Fruit fly (Drosophila melanogaster) whole organism, embryonic: ENCODE results near the gene RpL24-like.

Source experiments
- Aef1 ChIP-seq: fragments of 200-800 bp; sonication (Bioruptor generic); IDR thresholded peaks from 3 replicates; pipeline ENCODE4 v1.3.6; 2022; ENCODE audit warnings: missing biosample characterization, missing genetic modification characterization
- Atf-2 ChIP-seq: fragments of 200-800 bp; sonication (Bioruptor generic); optimal IDR thresholded peaks from 2 replicates; lab custom pipeline; 2016; ENCODE audit warnings: missing biosample characterization, missing genetic modification characterization
- Atf3 ChIP-seq: fragments of 200-800 bp; sonication (Bioruptor generic); optimal IDR thresholded peaks from 3 replicates; lab custom pipeline; 2016; ENCODE audit warnings: missing biosample characterization, missing genetic modification characterization
- Awh ChIP-seq: fragments of 200-800 bp; sonication (Bioruptor generic); IDR thresholded peaks from 2 replicates; pipeline ENCODE4, ENCODE4 v1.3.6; 2022; ENCODE audit warnings: missing biosample characterization, missing genetic modification characterization
- Bgb ChIP-seq: fragments of 200-800 bp; sonication (Bioruptor generic); IDR thresholded peaks from 2 replicates; pipeline ENCODE4 v1.3.6; 2022; ENCODE audit warnings: missing biosample characterization, missing genetic modification characterization; ENCODE audit not compliant: partially characterized antibody
- CG11093 ChIP-seq: fragments of 200-800 bp; sonication (Bioruptor generic); IDR thresholded peaks from 3 replicates; pipeline ENCODE4 v1.3.6; 2022; ENCODE audit warnings: missing biosample characterization, missing genetic modification characterization
- CG11398 ChIP-seq: fragments of 200-800 bp; sonication (Bioruptor generic); optimal IDR thresholded peaks from 2 replicates; lab custom pipeline; 2016; ENCODE audit warnings: missing biosample characterization, missing genetic modification characterization
- CG14667 ChIP-seq: fragments of 200-800 bp; sonication (Bioruptor generic); IDR thresholded peaks from 2 replicates; pipeline ENCODE4 v1.3.6; 2022; ENCODE audit warnings: missing biosample characterization, missing genetic modification characterization
- CG16779 ChIP-seq: fragments of 200-800 bp; sonication (Bioruptor generic); IDR thresholded peaks from 2 replicates; pipeline ENCODE4 v1.3.6; 2022; ENCODE audit warnings: missing biosample characterization, missing genetic modification characterization
- CG16863 ChIP-seq: fragments of 200-800 bp; sonication (Bioruptor generic); optimal IDR thresholded peaks from 3 replicates; lab custom pipeline; 2016; ENCODE audit warnings: missing biosample characterization, missing genetic modification characterization
- CG18599 ChIP-seq: fragments of 200-800 bp; sonication (Bioruptor generic); optimal IDR thresholded peaks from 3 replicates; lab custom pipeline; 2017; ENCODE audit warnings: missing biosample characterization, missing genetic modification characterization, mild to moderate bottlenecking, moderate library complexity, missing genetic modification reagents
- CG18764 ChIP-seq: fragments of 200-800 bp; sonication (Bioruptor generic); optimal IDR thresholded peaks from 3 replicates; lab custom pipeline; 2016; ENCODE audit warnings: missing biosample characterization, missing genetic modification characterization
- CG2199 ChIP-seq: fragments of 200-800 bp; sonication (Bioruptor generic); IDR thresholded peaks from 3 replicates; pipeline ENCODE4 v1.3.6; 2022; ENCODE audit warnings: missing biosample characterization, missing genetic modification characterization
- CG3065 ChIP-seq: fragments of 200-800 bp; sonication (Bioruptor generic); optimal IDR thresholded peaks from 2 replicates; lab custom pipeline; 2016; ENCODE audit warnings: missing biosample characterization, missing genetic modification characterization
- CG31388 ChIP-seq: fragments of 200-800 bp; sonication (Bioruptor generic); optimal IDR thresholded peaks from 2 replicates; lab custom pipeline; 2016; ENCODE audit warnings: missing biosample characterization, missing genetic modification characterization
- CG33557 ChIP-seq: fragments of 200-800 bp; sonication (Bioruptor generic); optimal IDR thresholded peaks from 2 replicates; lab custom pipeline; 2019; ENCODE audit warnings: missing biosample characterization, mild to moderate bottlenecking, missing genetic modification characterization, moderate library complexity
- CG34376 ChIP-seq: fragments of 200-800 bp; sonication (Bioruptor generic); optimal IDR thresholded peaks from 2 replicates; lab custom pipeline; 2018; ENCODE audit warnings: missing biosample characterization, mild to moderate bottlenecking, missing genetic modification characterization
- CG5180 ChIP-seq: fragments of 200-800 bp; sonication (Bioruptor generic); optimal IDR thresholded peaks from 3 replicates; lab custom pipeline; 2017; ENCODE audit warnings: missing biosample characterization, missing genetic modification characterization, mild to moderate bottlenecking, moderate library complexity, missing genetic modification reagents
- CG5245 ChIP-seq: fragments of 200-800 bp; sonication (Bioruptor generic); optimal IDR thresholded peaks from 3 replicates; lab custom pipeline; 2016; ENCODE audit warnings: missing biosample characterization, missing genetic modification characterization
- CG7745 ChIP-seq: fragments of 200-800 bp; sonication (Bioruptor generic); optimal IDR thresholded peaks from 2 replicates; lab custom pipeline; 2018; ENCODE audit warnings: missing biosample characterization, mild to moderate bottlenecking, missing genetic modification characterization, moderate library complexity
- CG8924 ChIP-seq: fragments of 200-800 bp; optimal IDR thresholded peaks from 3 replicates; lab custom pipeline; 2019; ENCODE audit warnings: missing biosample characterization, mild to moderate bottlenecking, missing genetic modification characterization, moderate library complexity
- CG9932 ChIP-seq: fragments of 200-800 bp; sonication (Bioruptor generic); IDR thresholded peaks from 2 replicates; pipeline ENCODE4 v1.3.6; 2022; ENCODE audit warnings: missing biosample characterization, missing genetic modification characterization
- CkIIα-i1 ChIP-seq: fragments of 200-800 bp; sonication (Bioruptor generic); IDR thresholded peaks from 2 replicates; pipeline ENCODE4 v1.3.6; 2022; ENCODE audit warnings: missing biosample characterization, missing genetic modification characterization
- CoRest ChIP-seq: fragments of 200-800 bp; sonication (Bioruptor generic); optimal IDR thresholded peaks from 3 replicates; lab custom pipeline; 2018; ENCODE audit warnings: missing biosample characterization, mild to moderate bottlenecking, missing genetic modification characterization, moderate library complexity
- D19B ChIP-seq: fragments of 200-800 bp; sonication (Bioruptor generic); optimal IDR thresholded peaks from 2 replicates; lab custom pipeline; 2017; ENCODE audit warnings: missing biosample characterization, mild to moderate bottlenecking, missing genetic modification characterization
- Dll ChIP-seq: fragments of 200-800 bp; sonication (Bioruptor generic); IDR thresholded peaks from 4 replicates; pipeline ENCODE4 v1.3.6; 2022; ENCODE audit warnings: missing biosample characterization, missing genetic modification characterization; ENCODE audit not compliant: partially characterized antibody
- Dref ChIP-seq: fragments of 200-800 bp; sonication (Bioruptor generic); IDR thresholded peaks from 2 replicates; pipeline ENCODE4 v1.3.6; 2022; ENCODE audit warnings: missing biosample characterization, missing genetic modification characterization
- Elba2 ChIP-seq: fragments of 200-800 bp; sonication (Bioruptor generic); optimal IDR thresholded peaks from 3 replicates; lab custom pipeline; 2016; ENCODE audit warnings: missing biosample characterization, missing genetic modification characterization
- Ets65A ChIP-seq: fragments of 200-800 bp; sonication (Bioruptor generic); peaks from one replicate; lab custom pipeline; 2016; ENCODE audit warnings: missing biosample characterization, missing genetic modification characterization
- Jarid2 ChIP-seq: fragments of 200-800 bp; sonication (Bioruptor generic); optimal IDR thresholded peaks from 3 replicates; lab custom pipeline; 2017; ENCODE audit warnings: mild to moderate bottlenecking, missing biosample characterization, missing genetic modification reagents, missing genetic modification characterization
- Kr ChIP-seq: fragments of 200-800 bp; sonication (Bioruptor generic); optimal IDR thresholded peaks from 2 replicates; lab custom pipeline; 2017; ENCODE audit warnings: missing biosample characterization, mild to moderate bottlenecking, missing genetic modification characterization
- MESR4 ChIP-seq: fragments of 200-800 bp; sonication (Bioruptor generic); optimal IDR thresholded peaks from 2 replicates; lab custom pipeline; 2018; ENCODE audit warnings: missing biosample characterization, mild to moderate bottlenecking, missing genetic modification characterization, moderate library complexity
- Mrtf ChIP-seq: fragments of 200-800 bp; sonication (Bioruptor generic); IDR thresholded peaks from 3 replicates; pipeline ENCODE4 v1.3.6; 2022; ENCODE audit warnings: missing biosample characterization, missing genetic modification characterization
- NFAT ChIP-seq: fragments of 200-800 bp; sonication (Bioruptor generic); IDR thresholded peaks from 2 replicates; pipeline ENCODE4 v1.3.6; 2022; ENCODE audit warnings: missing biosample characterization, missing genetic modification characterization
- ab ChIP-seq: fragments of 200-800 bp; sonication (Bioruptor generic); optimal IDR thresholded peaks from 2 replicates; lab custom pipeline; 2016; ENCODE audit warnings: missing biosample characterization, missing genetic modification characterization
- amos ChIP-seq: fragments of 200-800 bp; sonication (Bioruptor generic); IDR thresholded peaks from 2 replicates; pipeline ENCODE4 v1.3.6; 2022; ENCODE audit warnings: missing biosample characterization, missing genetic modification characterization; ENCODE audit not compliant: partially characterized antibody
- bcd ChIP-seq: fragments of 200-800 bp; sonication (Bioruptor generic); optimal IDR thresholded peaks from 2 replicates; lab custom pipeline; 2017; ENCODE audit warnings: missing biosample characterization, mild to moderate bottlenecking, missing genetic modification characterization
- btn ChIP-seq: fragments of 200-800 bp; sonication (Bioruptor generic); optimal IDR thresholded peaks from 2 replicates; lab custom pipeline; 2016; ENCODE audit warnings: missing biosample characterization, missing genetic modification characterization
- caup ChIP-seq: fragments of 200-800 bp; sonication (Bioruptor generic); optimal IDR thresholded peaks from 3 replicates; lab custom pipeline; 2017; ENCODE audit warnings: missing biosample characterization, mild to moderate bottlenecking, missing genetic modification characterization, moderate library complexity; ENCODE audit not compliant: severe bottlenecking
- chinmo ChIP-seq: fragments of 200-800 bp; sonication (Bioruptor generic); IDR thresholded peaks from 4 replicates; pipeline ENCODE4 v1.3.6; 2022; ENCODE audit warnings: missing biosample characterization, missing genetic modification characterization; ENCODE audit not compliant: partially characterized antibody
- dpn ChIP-seq, 2 experiments: fragments of 200-800 bp; sonication (Bioruptor generic); optimal IDR thresholded peaks; 3 replicates each; lab custom pipeline; 2016; ENCODE audit warnings: missing biosample characterization in 2 of 2, missing genetic modification characterization in 2 of 2
- eyg ChIP-seq: fragments of 200-800 bp; sonication (Bioruptor generic); optimal IDR thresholded peaks from 3 replicates; lab custom pipeline; 2016; ENCODE audit warnings: missing biosample characterization, missing genetic modification characterization
- gce ChIP-seq: fragments of 200-800 bp; sonication (Bioruptor generic); IDR thresholded peaks from 3 replicates; pipeline ENCODE4 v1.3.6; 2022; ENCODE audit warnings: missing biosample characterization, missing genetic modification characterization
- otp ChIP-seq: fragments of 200-800 bp; sonication (Bioruptor generic); IDR thresholded peaks from 3 replicates; pipeline ENCODE4, ENCODE4 v1.3.6; 2022; ENCODE audit warnings: missing biosample characterization, missing genetic modification characterization
- peb ChIP-seq: fragments of 200-800 bp; sonication (Bioruptor generic); IDR thresholded peaks from 2 replicates; pipeline ENCODE4 v1.3.6; 2022; ENCODE audit warnings: missing biosample characterization, missing genetic modification characterization
- pfk ChIP-seq: fragments of 200-800 bp; sonication (Bioruptor generic); optimal IDR thresholded peaks from 2 replicates; lab custom pipeline; 2018; ENCODE audit warnings: missing biosample characterization, mild to moderate bottlenecking, missing genetic modification characterization, moderate library complexity
- phol ChIP-seq: fragments of 200-800 bp; sonication (Bioruptor generic); optimal IDR thresholded peaks from 3 replicates; lab custom pipeline; 2018; ENCODE audit warnings: missing biosample characterization, mild to moderate bottlenecking, missing genetic modification characterization, moderate library complexity
- run ChIP-seq: fragments of 200-800 bp; sonication (Bioruptor generic); optimal IDR thresholded peaks from 3 replicates; lab custom pipeline; 2018; ENCODE audit warnings: missing biosample characterization, mild to moderate bottlenecking, missing genetic modification characterization
- sqz ChIP-seq: fragments of 200-800 bp; sonication (Bioruptor generic); optimal IDR thresholded peaks from 3 replicates; lab custom pipeline; 2018; ENCODE audit warnings: missing biosample characterization, mild to moderate bottlenecking, missing genetic modification characterization
- sr ChIP-seq: fragments of 200-800 bp; sonication (Bioruptor generic); IDR thresholded peaks from 3 replicates; pipeline ENCODE4 v1.3.6; 2022; ENCODE audit warnings: missing biosample characterization, missing genetic modification characterization
- vfl ChIP-seq: fragments of 200-800 bp; sonication (Bioruptor generic); optimal IDR thresholded peaks from 2 replicates; lab custom pipeline; 2016; ENCODE audit warnings: missing biosample characterization, missing genetic modification characterization

The RpL24-like gene

DNA sequence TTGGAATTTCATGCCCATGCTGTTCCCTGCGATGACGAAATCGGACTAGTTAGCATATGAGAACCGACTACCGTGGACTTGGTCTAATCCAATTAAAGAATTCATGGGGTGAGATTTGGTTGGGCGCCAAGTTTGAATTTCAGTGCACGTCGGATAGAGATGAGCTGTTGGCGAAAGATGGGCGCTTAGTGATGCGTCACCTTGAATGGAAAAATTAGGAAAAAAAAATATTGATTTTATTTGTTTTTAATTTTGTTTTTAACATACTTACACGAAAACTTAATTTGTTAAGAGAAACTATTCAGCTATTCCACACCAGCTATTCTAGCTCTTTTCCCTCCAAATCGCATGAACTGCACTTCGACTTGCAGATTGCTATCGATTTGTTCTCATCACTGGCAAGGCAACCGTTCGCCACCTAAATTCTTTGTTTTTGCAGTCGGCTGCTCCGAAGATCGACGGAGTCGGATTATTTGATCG lies 9.7 kb downstream of the RpL24-like start, which contains the start of the genes ninaG and Sptz (continued):
- TF ChIP-seq D19B (GFP tag; lab: Kevin White, UChicago) (peak; percentile 76), dpn (GFP tag; optimal IDR thresholded peaks at IDR 0.05; lab: Kevin White, UChicago) (peak; percentile 96 to 97), CG16779 (GFP tag; lab: Robert Waterston, UW) (peak; percentile 70), caup (GFP tag; lab: Kevin White, UChicago) (peak; percentile 84), peb (peak; percentile 95), run (tag; lab: Kevin White, UChicago) (peak; percentile 63), vfl (GFP tag; lab: Kevin White, UChicago) (peak; percentile 95), pfk (GFP tag; lab: Kevin White, UChicago) (no peak), CG3065 (GFP tag; lab: Kevin White, UChicago) (peak; percentile 91), Jarid2 (GFP tag; lab: Kevin White, UChicago) (peak; percentile 67), Dref (GFP tag; lab: Robert Waterston, UW) (peak; percentile 67), Atf-2 (GFP tag; lab: Kevin White, UChicago) (peak; percentile 91), CG8924 (tag; lab: Kevin White, UChicago) (peak; percentile 86), CG5245 (peak; percentile 89), CG7745 (tag; lab: Kevin White, UChicago) (no peak), sr (GFP tag; lab: Robert Waterston, UW) (peak; percentile 64; the same call in 1 of the 3 replicates), NFAT (GFP tag; lab: Robert Waterston, UW) (peak; percentile 88), Awh (GFP tag; lab: Robert Waterston, UW) (peak; percentile 88), Dll (GFP tag; lab: Robert Waterston, UW) (peak; percentile 73), CG9932 (GFP tag; lab: Robert Waterston, UW) (peak; percentile 97), CG31388 (GFP tag; lab: Kevin White, UChicago) (peak; percentile 89), CkIIα-i1 (GFP tag; lab: Robert Waterston, UW) (peak; percentile 74), CoRest (tag; lab: Kevin White, UChicago) (peak; percentile 95), btn (GFP tag; lab: Kevin White, UChicago) (peak; percentile 76), CG18599 (peak; percentile 91), Mrtf (GFP tag; lab: Robert Waterston, UW) (peak; percentile 90), bcd (GFP tag; lab: Kevin White, UChicago) (peak; percentile 94), Aef1 (GFP tag; lab: Robert Waterston, UW) (peak; percentile 96), CG33557 (GFP tag; lab: Kevin White, UChicago) (peak; percentile 79), Atf3 (GFP tag; lab: Kevin White, UChicago) (peak; percentile 92), CG34376 (GFP tag; lab: Kevin White, UChicago) (peak; percentile 74), CG14667 (GFP tag; lab: Robert Waterston, UW) (peak; percentile 95), Ets65A (GFP tag; lab: Kevin White, UChicago) (peak; percentile 100), CG11093 (peak; percentile 93), gce (GFP tag; lab: Robert Waterston, UW) (peak; percentile 87), phol (peak; percentile 96), otp (GFP tag; lab: Robert Waterston, UW) (peak; percentile 92), amos (GFP tag; lab: Robert Waterston, UW) (peak; percentile 40), sqz (GFP tag; lab: Kevin White, UChicago) (no peak), CG16863 (GFP tag; lab: Kevin White, UChicago) (peak; percentile 93), CG2199 (peak; percentile 95; the same call in 2 of the 3 replicates), Kr (GFP tag; lab: Kevin White, UChicago) (no peak), CG18764 (peak; percentile 90), CG11398 (GFP tag; lab: Kevin White, UChicago) (peak; percentile 83), MESR4 (no peak), Bgb (GFP tag; lab: Robert Waterston, UW) (no peak), CG5180 (GFP tag; lab: Kevin White, UChicago) (no peak), ab (GFP tag; lab: Kevin White, UChicago) (peak; percentile 90), eyg (peak; percentile 83), Elba2 (peak; percentile 80), chinmo (GFP tag; lab: Robert Waterston, UW) (0 out of 4 replicates have a peak, but pooled peaks have one; percentile 52)
